Worm (Caenorhabditis elegans): ENCODE data around the gene ufbp-1.
A peak's percentile ranks its signal among the peaks of the same experiment; 100 is the strongest.

- TF ChIP-seq cebp-2 (GFP tag; IDR thresholded peaks at IDR 0.05) (no peak), ama-1 (optimal IDR thresholded peaks at IDR 0.05) (no peak), ama-1 (GFP tag; optimal IDR thresholded peaks at IDR 0.05) (no peak), hlh-26 (GFP tag; conservative IDR thresholded peaks at IDR 0.05) (no peak), madf-6 (GFP tag; IDR thresholded peaks at IDR 0.05) (peak; percentile 21; the same call in 1 of the 2 replicates), efl-1 (GFP tag; optimal IDR thresholded peaks at IDR 0.05) (no peak), ztf-18 (tag; optimal IDR thresholded peaks at IDR 0.05) (no peak), unc-130 (GFP tag; optimal IDR thresholded peaks at IDR 0.05) (no peak), pbrm-1 (GFP tag; IDR thresholded peaks at IDR 0.05) (no peak), madf-10 (tag; optimal IDR thresholded peaks at IDR 0.05) (no peak), mcd-1 (GFP tag; IDR thresholded peaks at IDR 0.05) (no peak), nhr-179 (tag; optimal IDR thresholded peaks at IDR 0.05) (no peak), C17E4.6 (GFP tag; IDR thresholded peaks at IDR 0.05) (no peak), T07F8.4 (tag; optimal IDR thresholded peaks at IDR 0.05) (no peak)
These were observed 7.1 kb upstream of the ufbp-1 start for ce11 chrIII:8450494-8450893.
